Worm (Caenorhabditis elegans): ENCODE measurements around the gene grk-2.
A peak's percentile ranks its signal among the peaks of the same experiment; 100 is the strongest.

The grk-2 gene

ce11 chrIII:650539-650938 is 25.4 kb upstream of the grk-2 start:
- peak; percentile 58 for TF ChIP-seq nhr-28 (tag; optimal IDR thresholded peaks at IDR 0.05)
- peak in 1 of 2 experiments; percentile 2 for TF ChIP-seq mdl-1 (tag; optimal IDR thresholded peaks at IDR 0.05)
- peak; percentile 87 for TF ChIP-seq aha-1 (tag)
- no peak for TF ChIP-seq zip-11 (GFP tag; IDR thresholded peaks at IDR 0.05)

DNA sequence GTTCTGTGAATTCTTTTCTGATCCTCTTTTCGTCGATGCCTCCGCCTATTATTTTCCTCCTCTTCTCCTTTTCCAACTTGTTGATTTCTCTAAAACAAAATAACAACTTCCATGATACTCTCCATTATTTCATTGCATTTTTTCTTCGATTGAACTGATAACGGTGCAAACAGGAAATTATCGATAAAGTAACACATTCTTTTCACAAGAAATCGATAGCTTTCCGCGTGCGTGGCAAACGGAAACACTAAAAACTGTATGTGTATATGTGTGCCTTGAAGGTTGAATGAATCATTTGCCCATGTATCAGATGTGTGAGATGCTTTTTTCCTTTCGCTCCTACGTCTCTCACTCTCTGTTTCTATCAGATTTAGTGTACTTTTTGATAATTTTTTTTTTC is 24.3 kb upstream of the grk-2 start:
- TF ChIP-seq ztf-11 (tag; optimal IDR thresholded peaks at IDR 0.05) = no peak
- peak; percentile 78 for TF ChIP-seq nhr-28 (tag; optimal IDR thresholded peaks at IDR 0.05)
- no peak for TF ChIP-seq T26A8.4 (GFP tag; IDR thresholded peaks at IDR 0.05)
- no peak for TF ChIP-seq daf-19 (GFP tag; conservative IDR thresholded peaks at IDR 0.05)
- peak; percentile 14 for TF ChIP-seq nhr-6 (tag; optimal IDR thresholded peaks at IDR 0.05)
- no peak for TF ChIP-seq dmd-8 (GFP tag; IDR thresholded peaks at IDR 0.05)
- TF ChIP-seq ceh-32 (tag; optimal IDR thresholded peaks at IDR 0.05; ENCODE audit: poor library complexity) = no peak
- TF ChIP-seq hlh-30 (tag; optimal IDR thresholded peaks at IDR 0.05; ENCODE audit: insufficient read depth) = peak; percentile 45
- TF ChIP-seq php-3 (GFP tag; IDR thresholded peaks at IDR 0.05) = 0 out of 2 replicates have a peak, but pooled peaks have one; percentile 14
- TF ChIP-seq nhr-77 (tag; optimal IDR thresholded peaks at IDR 0.05) = peak; percentile 18
- no peak for TF ChIP-seq ama-1 (optimal IDR thresholded peaks at IDR 0.05)
- peak in 1 of 2 experiments; percentile 14 for TF ChIP-seq mdl-1 (tag; optimal IDR thresholded peaks at IDR 0.05)
- peak in 1 of 2 experiments; percentile 6 for TF ChIP-seq lsy-2 (tag; optimal IDR thresholded peaks at IDR 0.05)
- peak; percentile 45 for TF ChIP-seq dmd-6 (GFP tag; IDR thresholded peaks at IDR 0.05)
- TF ChIP-seq pqm-1 (tag; optimal IDR thresholded peaks at IDR 0.05) = peak; percentile 88
- TF ChIP-seq zfp-2 (tag; optimal IDR thresholded peaks at IDR 0.05) = no peak
- no peak for TF ChIP-seq daf-16 (GFP tag; optimal IDR thresholded peaks at IDR 0.05)
- TF ChIP-seq daf-16 (tag; optimal IDR thresholded peaks at IDR 0.05) = peak; percentile 91
- TF ChIP-seq pha-4 (GFP tag; IDR thresholded peaks at IDR 0.05) = no peak
- TF ChIP-seq pha-4 (tag; optimal IDR thresholded peaks at IDR 0.05) = peak; percentile 31
- peak; percentile 58 for TF ChIP-seq hlh-11 (tag; optimal IDR thresholded peaks at IDR 0.05)
- TF ChIP-seq dve-1 (tag; optimal IDR thresholded peaks at IDR 0.05; ENCODE audit: insufficient read depth) = peak; percentile 49
- peak; percentile 36 for TF ChIP-seq mes-2 (tag; optimal IDR thresholded peaks at IDR 0.05; ENCODE audit: poor library complexity, severe bottlenecking)
- TF ChIP-seq ceh-28 (tag; optimal IDR thresholded peaks at IDR 0.05) = peak; percentile 6

- TF ChIP-seq lin-39 (tag; optimal IDR thresholded peaks at IDR 0.05) (no peak), ceh-82 (tag; optimal IDR thresholded peaks at IDR 0.05) (no peak), hlh-30 (tag; optimal IDR thresholded peaks at IDR 0.05; ENCODE audit: insufficient read depth) (peak; percentile 76), mdl-1 (tag; optimal IDR thresholded peaks at IDR 0.05) (peak in 1 of 2 experiments; percentile 21), dpl-1 (GFP tag; optimal IDR thresholded peaks at IDR 0.05) (no peak), tag-97 (GFP tag; IDR thresholded peaks at IDR 0.05) (no peak), vab-7 (GFP tag; IDR thresholded peaks at IDR 0.05) (no peak), T26A8.4 (GFP tag; IDR thresholded peaks at IDR 0.05) (no peak), daf-16 (GFP tag; optimal IDR thresholded peaks at IDR 0.05) (no peak), daf-16 (tag; optimal IDR thresholded peaks at IDR 0.05) (no peak), daf-8 (GFP tag; IDR thresholded peaks at IDR 0.05) (no peak), madf-9 (GFP tag; conservative IDR thresholded peaks at IDR 0.05) (0 out of 2 replicates have a peak, but pooled peaks have one; percentile 46), mxl-3 (GFP tag; optimal IDR thresholded peaks at IDR 0.05) (peak; percentile 42)
These were observed 21.6 kb upstream of the grk-2 start for ce11 chrIII:654365-654764.

ce11 chrIII:656660-657059 is 19.3 kb upstream of the grk-2 start:
- no peak for TF ChIP-seq nhr-76 (tag; optimal IDR thresholded peaks at IDR 0.05)
- TF ChIP-seq skn-1 (tag; optimal IDR thresholded peaks at IDR 0.05) = no peak
- TF ChIP-seq lsy-2 (tag; optimal IDR thresholded peaks at IDR 0.05) = no peak
- no peak for TF ChIP-seq tag-97 (GFP tag; IDR thresholded peaks at IDR 0.05)
- TF ChIP-seq nhr-237 (tag; optimal IDR thresholded peaks at IDR 0.05) = no peak
